Worm (Caenorhabditis elegans) whole organism, L3 larva: ENCODE measurements around the gene T05A1.5.

Source experiments
- ceh-28 ChIP-seq: fragments of 150-350 bp; optimal IDR thresholded peaks from 2 replicates; lab custom pipeline; 2014; ENCODE audit warnings: missing biosample characterization, missing genetic modification reagents, missing genetic modification characterization
- elt-3 ChIP-seq, 3 experiments: fragments of 150-350 bp in 1 of 3; sonication (generic microtip) in 2 of 3; optimal IDR thresholded peaks; 2 replicates in 2 of 3; 4 replicates in 1 of 3; lab custom pipeline; 2014 to 2017; ENCODE audit warnings: missing biosample characterization in 3 of 3, missing genetic modification characterization in 3 of 3
- nhr-237 ChIP-seq: fragments of 150-350 bp; optimal IDR thresholded peaks from 2 replicates; lab custom pipeline; 2014; ENCODE audit warnings: missing biosample characterization, missing genetic modification characterization
- snpc-4 ChIP-seq: fragments of 150-350 bp; optimal IDR thresholded peaks from 2 replicates; lab custom pipeline; 2014; ENCODE audit warnings: missing biosample characterization, missing genetic modification characterization

DNA sequence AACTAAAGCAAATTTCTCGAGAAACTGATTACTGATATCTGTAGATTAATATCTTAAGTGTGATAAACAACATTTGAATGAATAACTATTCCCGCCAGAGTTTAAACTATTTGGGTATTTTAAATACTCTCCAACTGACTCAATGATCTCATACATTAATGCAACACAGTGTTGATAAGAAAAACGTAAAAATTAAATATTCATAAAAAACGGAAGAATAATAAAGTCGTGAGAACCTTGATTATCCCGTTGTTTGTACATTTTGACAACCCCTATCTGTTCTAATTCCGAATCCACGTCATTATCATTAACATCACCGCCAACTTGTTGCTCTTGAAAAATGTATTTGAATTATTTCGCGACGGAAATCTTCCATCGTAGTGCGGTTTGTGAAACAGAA is 16.4 kb upstream of the T05A1.5 start, which contains the start of gene elo-7:
- no peak for TF ChIP-seq nhr-237 (tag; lab: Kevin White, UChicago)
- TF ChIP-seq snpc-4 (tag; lab: Kevin White, UChicago): no peak
- TF ChIP-seq elt-3 (tag; optimal IDR thresholded peaks at IDR 0.05; lab: Kevin White, UChicago): no peak
- TF ChIP-seq ceh-28: no peak
